Worm (Caenorhabditis elegans): ENCODE results near the gene nhr-233.

DNA sequence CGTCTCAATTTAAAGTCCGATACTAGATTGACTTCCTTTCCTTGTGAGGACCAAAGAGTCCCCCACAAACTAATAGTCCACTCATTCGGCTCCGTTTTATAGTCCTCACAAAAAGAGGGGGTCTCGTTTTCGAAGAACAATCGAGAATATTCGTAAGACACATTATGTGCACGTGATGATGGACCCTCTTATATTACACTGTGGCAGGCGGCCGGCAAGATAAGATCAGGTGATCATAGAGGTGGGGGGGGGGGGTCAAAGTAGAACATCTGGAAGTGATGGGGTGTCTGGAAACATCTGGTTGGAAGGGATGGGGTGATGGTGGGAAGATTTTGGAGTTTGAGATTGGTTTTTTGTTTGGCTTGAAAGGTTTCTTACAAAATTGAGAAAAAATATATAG is 27.8 kb upstream of the nhr-233 start:
- no peak for TF ChIP-seq skn-1 (tag; optimal IDR thresholded peaks at IDR 0.05)
- no peak for TF ChIP-seq unc-39 (tag; optimal IDR thresholded peaks at IDR 0.05)
- no peak for TF ChIP-seq unc-62 (GFP tag; optimal IDR thresholded peaks at IDR 0.05)
- no peak for TF ChIP-seq snpc-4 (tag; optimal IDR thresholded peaks at IDR 0.05)
- TF ChIP-seq lin-13 (GFP tag; optimal IDR thresholded peaks at IDR 0.05): no peak
- TF ChIP-seq ama-1 (optimal IDR thresholded peaks at IDR 0.05): peak; percentile 29
- TF ChIP-seq ztf-11 (tag; optimal IDR thresholded peaks at IDR 0.05): no peak
- no peak for TF ChIP-seq nhr-25 (tag; optimal IDR thresholded peaks at IDR 0.05)
- no peak for TF ChIP-seq nhr-12 (tag; optimal IDR thresholded peaks at IDR 0.05)
- no peak for TF ChIP-seq fos-1 (tag; optimal IDR thresholded peaks at IDR 0.05)
- TF ChIP-seq lin-11 (tag; optimal IDR thresholded peaks at IDR 0.05): no peak

Data from whole organism, L2 larva.